Worm (Caenorhabditis elegans) whole organism, L2 larva: Measurements from ENCODE around the gene kle-2.

Source experiments
- C34F6.9 ChIP-seq: fragments of 150-350 bp; optimal IDR thresholded peaks from 2 replicates; lab custom pipeline; 2014; ENCODE audit warnings: missing biosample characterization, missing genetic modification characterization
- R02D3.7 ChIP-seq: fragments of 150-350 bp; optimal IDR thresholded peaks from 2 replicates; lab custom pipeline; 2014; ENCODE audit warnings: missing biosample characterization, missing genetic modification characterization
- ceh-82 ChIP-seq: fragments of 150-350 bp; optimal IDR thresholded peaks from 2 replicates; lab custom pipeline; 2014; ENCODE audit warnings: missing biosample characterization, missing genetic modification characterization
- egl-27 ChIP-seq: sonication (generic microtip); optimal IDR thresholded peaks from 3 replicates; lab custom pipeline; 2017; ENCODE audit warnings: missing biosample characterization, missing genetic modification reagents, missing genetic modification characterization
- lin-13 ChIP-seq: fragments of 150-350 bp; optimal IDR thresholded peaks from 2 replicates; lab custom pipeline; 2014; ENCODE audit warnings: missing biosample characterization, missing genetic modification reagents, missing genetic modification characterization
- lsy-2 ChIP-seq, 2 experiments: fragments of 150-350 bp in 1 of 2; sonication (generic microtip) in 1 of 2; optimal IDR thresholded peaks; 2 replicates each; lab custom pipeline; 2014 to 2017; ENCODE audit warnings: missing biosample characterization in 2 of 2, missing genetic modification characterization in 2 of 2
- mbf-1 ChIP-seq: sonication (generic microtip); optimal IDR thresholded peaks from 2 replicates; lab custom pipeline; 2017; ENCODE audit warnings: missing biosample characterization, missing genetic modification characterization
- nhr-10 ChIP-seq: sonication (generic microtip); optimal IDR thresholded peaks from 2 replicates; lab custom pipeline; 2017; ENCODE audit warnings: missing biosample characterization, missing genetic modification characterization
- nhr-6 ChIP-seq: fragments of 150-350 bp; optimal IDR thresholded peaks from 2 replicates; lab custom pipeline; 2014; ENCODE audit warnings: missing biosample characterization, missing genetic modification characterization
- skn-1 ChIP-seq: sonication (generic microtip); optimal IDR thresholded peaks from 2 replicates; lab custom pipeline; 2017; ENCODE audit warnings: missing biosample characterization, missing genetic modification characterization
- snpc-4 ChIP-seq: fragments of 150-350 bp; optimal IDR thresholded peaks from 2 replicates; lab custom pipeline; 2014; ENCODE audit warnings: missing biosample characterization, missing genetic modification characterization
- unc-62 ChIP-seq: fragments of 150-350 bp; optimal IDR thresholded peaks from 2 replicates; lab custom pipeline; 2014; ENCODE audit warnings: missing biosample characterization, missing genetic modification reagents, missing genetic modification characterization
- ztf-11 ChIP-seq: sonication (generic microtip); optimal IDR thresholded peaks from 2 replicates; lab custom pipeline; 2017; ENCODE audit warnings: missing biosample characterization, missing genetic modification characterization
- ztf-4 ChIP-seq: fragments of 150-350 bp; optimal IDR thresholded peaks from 2 replicates; lab custom pipeline; 2014; ENCODE audit warnings: missing biosample characterization, missing genetic modification characterization

ce11 chrIII:7924821-7925220 lies 16.7 kb upstream of the kle-2 start, which contains the start of gene tag-250:
- TF ChIP-seq nhr-10 (tag; lab: Kevin White, UChicago) (no peak), R02D3.7 (tag; lab: Kevin White, UChicago) (no peak), unc-62 (GFP tag; lab: Kevin White, UChicago) (no peak), ztf-4 (tag; lab: Kevin White, UChicago) (no peak), ztf-11 (tag; lab: Kevin White, UChicago) (no peak), ceh-82 (tag; lab: Kevin White, UChicago) (no peak), lsy-2 (tag; optimal IDR thresholded peaks at IDR 0.05; lab: Kevin White, UChicago) (no peak), lin-13 (GFP tag; lab: Kevin White, UChicago) (no peak), egl-27 (no peak), skn-1 (tag; lab: Kevin White, UChicago) (no peak), snpc-4 (tag; lab: Kevin White, UChicago) (no peak), C34F6.9 (tag; lab: Kevin White, UChicago) (no peak), nhr-6 (tag; lab: Kevin White, UChicago) (no peak), mbf-1 (tag; lab: Kevin White, UChicago) (no peak)
